Worm (Caenorhabditis elegans) whole organism, young adult: ENCODE measurements around the gene F11D5.1.

Experiments
- B0261.1 ChIP-seq: sonication (generic microtip); optimal IDR thresholded peaks from 2 replicates; lab custom pipeline; 2016; ENCODE audit warnings: mild to moderate bottlenecking, missing genetic modification characterization, moderate library complexity, missing compliant biosample characterization
- F23B12.7 ChIP-seq: sonication (generic microtip); optimal IDR thresholded peaks from 2 replicates; lab custom pipeline; 2017; ENCODE audit warnings: missing genetic modification characterization, mild to moderate bottlenecking, missing compliant biosample characterization, antibody characterized with exemption, moderate library complexity; ENCODE audit not compliant: insufficient read depth
- F49E8.2 ChIP-seq: sonication (generic microtip); optimal IDR thresholded peaks from 3 replicates; lab custom pipeline; 2017; ENCODE audit warnings: missing genetic modification characterization, mild to moderate bottlenecking, missing compliant biosample characterization, antibody characterized with exemption, moderate library complexity; ENCODE audit not compliant: insufficient read depth
- F55B11.4 ChIP-seq: sonication (generic microtip); optimal IDR thresholded peaks from 2 replicates; lab custom pipeline; 2016; ENCODE audit warnings: missing compliant biosample characterization, missing genetic modification characterization, borderline replicate concordance; ENCODE audit not compliant: insufficient read depth
- F57A8.1 ChIP-seq: fragments of 200-800 bp; sonication (Bioruptor generic); optimal IDR thresholded peaks from 2 replicates; lab custom pipeline; 2018; ENCODE audit warnings: mild to moderate bottlenecking, missing genetic modification characterization, moderate library complexity, missing compliant biosample characterization
- Y56A3A.18 ChIP-seq: fragments of 200-800 bp; sonication (Bioruptor generic); IDR thresholded peaks from 2 replicates; pipeline ENCODE4 v1.3.6; 2022; ENCODE audit warnings: missing genetic modification reagents, missing genetic modification characterization, missing compliant biosample characterization
- Y67H2A.10 ChIP-seq: fragments of 200-800 bp; sonication (Bioruptor generic); conservative IDR thresholded peaks from 2 replicates; pipeline ENCODE4 v1.3.6; 2022; ENCODE audit warnings: missing genetic modification reagents, missing genetic modification characterization, missing compliant biosample characterization
- Y95B8A.8 ChIP-seq: fragments of 200-800 bp; sonication (Bioruptor generic); IDR thresholded peaks from 2 replicates; pipeline ENCODE4 v1.3.6; 2022; ENCODE audit warnings: missing genetic modification reagents, missing genetic modification characterization, missing compliant biosample characterization
- ZK185.1 ChIP-seq: sonication (generic microtip); optimal IDR thresholded peaks from 2 replicates; lab custom pipeline; 2016; ENCODE audit warnings: mild to moderate bottlenecking, missing genetic modification characterization, missing compliant biosample characterization; ENCODE audit not compliant: poor library complexity, severe bottlenecking
- akir-1 ChIP-seq: fragments of 200-800 bp; sonication (Bioruptor generic); optimal IDR thresholded peaks from 2 replicates; lab custom pipeline; 2018; ENCODE audit warnings: mild to moderate bottlenecking, missing genetic modification characterization, moderate library complexity, missing compliant biosample characterization
- ama-1 ChIP-seq, 3 experiments: fragments of 150-350 bp in 1 of 3; sonication (generic microtip) in 2 of 3; optimal IDR thresholded peaks; 2 replicates each; lab custom pipeline; 2014 to 2018; ENCODE audit warnings: missing biosample characterization in 2 of 3, missing genetic modification characterization in 2 of 3, missing genetic modification reagents in 2 of 3
- aptf-3 ChIP-seq: fragments of 200-800 bp; sonication (Bioruptor generic); IDR thresholded peaks from 2 replicates; pipeline ENCODE4 v1.3.6; 2022; ENCODE audit warnings: missing genetic modification characterization, missing compliant biosample characterization
- ccch-3 ChIP-seq: fragments of 200-800 bp; sonication (Bioruptor generic); optimal IDR thresholded peaks from 2 replicates; lab custom pipeline; 2018; ENCODE audit warnings: mild to moderate bottlenecking, missing genetic modification characterization, missing compliant biosample characterization
- ceh-100 ChIP-seq: fragments of 200-800 bp; sonication (Bioruptor generic); IDR thresholded peaks from 2 replicates; pipeline ENCODE4 v1.3.6; 2022; ENCODE audit warnings: missing genetic modification reagents, missing genetic modification characterization, missing compliant biosample characterization
- ceh-40 ChIP-seq: fragments of 200-800 bp; sonication (Bioruptor generic); IDR thresholded peaks from 2 replicates; pipeline ENCODE4 v1.3.6; 2022; ENCODE audit warnings: missing genetic modification characterization, missing compliant biosample characterization
- ceh-79 ChIP-seq: sonication (generic microtip); optimal IDR thresholded peaks from 2 replicates; lab custom pipeline; 2017; ENCODE audit warnings: mild to moderate bottlenecking, missing genetic modification characterization, missing compliant biosample characterization
- chd-7 ChIP-seq: sonication (generic microtip); optimal IDR thresholded peaks from 2 replicates; lab custom pipeline; 2016; ENCODE audit warnings: mild to moderate bottlenecking, missing genetic modification characterization, moderate library complexity, missing compliant biosample characterization
- dpff-1 ChIP-seq: sonication (generic microtip); optimal IDR thresholded peaks from 2 replicates; lab custom pipeline; 2017; ENCODE audit warnings: mild to moderate bottlenecking, missing genetic modification characterization, missing compliant biosample characterization
- dpl-1 ChIP-seq: fragments of 150-350 bp; optimal IDR thresholded peaks from 2 replicates; lab custom pipeline; 2014; ENCODE audit warnings: missing biosample characterization, missing genetic modification reagents, missing genetic modification characterization
- efl-1 ChIP-seq: fragments of 150-350 bp; optimal IDR thresholded peaks from 2 replicates; lab custom pipeline; 2014; ENCODE audit warnings: missing biosample characterization, missing genetic modification reagents, missing genetic modification characterization
- egl-44 ChIP-seq: fragments of 200-800 bp; sonication (Bioruptor generic); IDR thresholded peaks from 2 replicates; pipeline ENCODE4 v1.3.6; 2022; ENCODE audit warnings: missing genetic modification reagents, missing genetic modification characterization, missing compliant biosample characterization
- gei-17 ChIP-seq: fragments of 200-800 bp; sonication (Bioruptor generic); optimal IDR thresholded peaks from 2 replicates; lab custom pipeline; 2018; ENCODE audit warnings: mild to moderate bottlenecking, missing genetic modification characterization, missing compliant biosample characterization
- him-1 ChIP-seq: sonication (generic microtip); optimal IDR thresholded peaks from 2 replicates; lab custom pipeline; 2016; ENCODE audit warnings: missing genotype, missing genetic modification reagents, missing genetic modification characterization, missing compliant biosample characterization
- hlh-26 ChIP-seq: fragments of 200-800 bp; sonication (Bioruptor generic); conservative IDR thresholded peaks from 2 replicates; pipeline ENCODE4 v1.3.6; 2022; ENCODE audit warnings: missing genetic modification reagents, missing genetic modification characterization, missing compliant biosample characterization
- hmg-20 ChIP-seq: fragments of 200-800 bp; sonication (Bioruptor generic); IDR thresholded peaks from 2 replicates; pipeline ENCODE4 v1.3.6; 2022; ENCODE audit warnings: missing genetic modification reagents, missing genetic modification characterization, missing compliant biosample characterization
- let-526 ChIP-seq: fragments of 200-800 bp; sonication (Bioruptor generic); IDR thresholded peaks from 2 replicates; pipeline ENCODE4 v1.3.6; 2022; ENCODE audit warnings: missing genetic modification reagents, missing genetic modification characterization, missing compliant biosample characterization
- let-607 ChIP-seq, 2 experiments: fragments of 200-800 bp in 1 of 2; sonication (Bioruptor generic) in 1 of 2; sonication (generic microtip) in 1 of 2; optimal IDR thresholded peaks; 2 replicates each; lab custom pipeline; 2016 to 2018; ENCODE audit warnings: mild to moderate bottlenecking in 2 of 2, missing compliant biosample characterization in 2 of 2, missing genetic modification characterization in 2 of 2, moderate library complexity in 2 of 2, missing genotype in 1 of 2
- lin-26 ChIP-seq: fragments of 200-800 bp; sonication (Bioruptor generic); IDR thresholded peaks from 2 replicates; pipeline ENCODE4 v1.3.6; 2022; ENCODE audit warnings: missing genetic modification reagents, missing genetic modification characterization, missing compliant biosample characterization
- lin-40 ChIP-seq: sonication (generic microtip); optimal IDR thresholded peaks from 2 replicates; lab custom pipeline; 2016; ENCODE audit warnings: missing genetic modification characterization, mild to moderate bottlenecking, missing compliant biosample characterization, missing genotype, missing genetic modification reagents
- lsy-27 ChIP-seq: sonication (generic microtip); optimal IDR thresholded peaks from 2 replicates; lab custom pipeline; 2017; ENCODE audit warnings: missing genetic modification characterization, mild to moderate bottlenecking, missing compliant biosample characterization, antibody characterized with exemption, missing genotype, borderline replicate concordance; ENCODE audit not compliant: insufficient read depth
- madf-10 ChIP-seq: sonication (generic microtip); optimal IDR thresholded peaks from 2 replicates; lab custom pipeline; 2016; ENCODE audit warnings: mild to moderate bottlenecking, missing genetic modification characterization, missing compliant biosample characterization
- nfya-2 ChIP-seq: fragments of 200-800 bp; sonication (Bioruptor generic); IDR thresholded peaks from 2 replicates; pipeline ENCODE4 v1.3.6; 2022; ENCODE audit warnings: missing genetic modification reagents, missing genetic modification characterization, missing compliant biosample characterization
- nfyb-1 ChIP-seq: fragments of 200-800 bp; sonication (Bioruptor generic); IDR thresholded peaks from 2 replicates; pipeline ENCODE4 v1.3.6; 2022; ENCODE audit warnings: missing genetic modification reagents, missing genetic modification characterization, missing compliant biosample characterization
- nhr-179 ChIP-seq: sonication (generic microtip); optimal IDR thresholded peaks from 2 replicates; lab custom pipeline; 2016; ENCODE audit warnings: mild to moderate bottlenecking, missing genetic modification characterization, missing compliant biosample characterization
- nhr-27 ChIP-seq: fragments of 200-800 bp; sonication (Bioruptor generic); optimal IDR thresholded peaks from 2 replicates; lab custom pipeline; 2018; ENCODE audit warnings: mild to moderate bottlenecking, missing genetic modification characterization, moderate library complexity, missing compliant biosample characterization
- repo-1 ChIP-seq: sonication (generic microtip); optimal IDR thresholded peaks from 2 replicates; lab custom pipeline; 2017; ENCODE audit warnings: mild to moderate bottlenecking, missing genetic modification characterization, missing compliant biosample characterization
- sdz-38 ChIP-seq: sonication (generic microtip); optimal IDR thresholded peaks from 2 replicates; lab custom pipeline; 2016; ENCODE audit warnings: missing genotype, missing genetic modification characterization, missing compliant biosample characterization
- sea-2 ChIP-seq: fragments of 200-800 bp; sonication (Bioruptor generic); IDR thresholded peaks from 2 replicates; pipeline ENCODE4 v1.3.6; 2022; ENCODE audit warnings: missing genetic modification characterization, missing compliant biosample characterization
- snpc-1.1 ChIP-seq: sonication (generic microtip); optimal IDR thresholded peaks from 2 replicates; lab custom pipeline; 2017; ENCODE audit warnings: missing genetic modification characterization, mild to moderate bottlenecking, missing compliant biosample characterization, antibody characterized with exemption, moderate library complexity, missing genotype, missing genetic modification reagents; ENCODE audit not compliant: insufficient read depth
- sptf-2 ChIP-seq: fragments of 200-800 bp; sonication (Bioruptor generic); optimal IDR thresholded peaks from 2 replicates; lab custom pipeline; 2018; ENCODE audit warnings: mild to moderate bottlenecking, missing genetic modification characterization, missing compliant biosample characterization
- tlf-1 ChIP-seq: fragments of 200-800 bp; sonication (Bioruptor generic); optimal IDR thresholded peaks from 2 replicates; lab custom pipeline; 2018; ENCODE audit warnings: mild to moderate bottlenecking, missing genetic modification characterization, missing compliant biosample characterization
- unc-130 ChIP-seq: sonication (generic microtip); optimal IDR thresholded peaks from 2 replicates; lab custom pipeline; 2016; ENCODE audit warnings: missing genetic modification reagents, missing genetic modification characterization, missing compliant biosample characterization
- xnd-1 ChIP-seq: sonication (generic microtip); optimal IDR thresholded peaks from 2 replicates; lab custom pipeline; 2016; ENCODE audit warnings: missing genotype, missing genetic modification reagents, missing genetic modification characterization, missing compliant biosample characterization
- zim-3 ChIP-seq: sonication (generic microtip); optimal IDR thresholded peaks from 2 replicates; lab custom pipeline; 2017; ENCODE audit warnings: mild to moderate bottlenecking, missing genetic modification characterization, moderate library complexity, missing compliant biosample characterization
- ztf-22 ChIP-seq: fragments of 200-800 bp; sonication (Bioruptor generic); optimal IDR thresholded peaks from 2 replicates; lab custom pipeline; 2018; ENCODE audit warnings: mild to moderate bottlenecking, missing genetic modification characterization, moderate library complexity, missing compliant biosample characterization
- ztf-26 ChIP-seq: sonication (generic microtip); optimal IDR thresholded peaks from 2 replicates; lab custom pipeline; 2017; ENCODE audit warnings: missing genetic modification characterization, missing compliant biosample characterization
- ztf-28 ChIP-seq: fragments of 200-800 bp; sonication (Bioruptor generic); IDR thresholded peaks from 2 replicates; pipeline ENCODE4 v1.3.6; 2022; ENCODE audit warnings: missing genetic modification reagents, missing genetic modification characterization, missing compliant biosample characterization

The F11D5.1 gene

ce11 chrX:3371264-3371663, 38.3 kb downstream of the F11D5.1 start (continued):
- TF ChIP-seq ZK185.1 (peak; percentile 83), tlf-1 (GFP tag; lab: Kevin White, UChicago) (peak; percentile 5), lsy-27 (peak; percentile 63), ceh-79 (tag; lab: Kevin White, UChicago) (peak; percentile 35), F49E8.2 (tag; lab: Kevin White, UChicago) (no peak), madf-10 (peak; percentile 79), repo-1 (tag; lab: Kevin White, UChicago) (peak; percentile 59), nhr-27 (tag; lab: Kevin White, UChicago) (peak; percentile 48), unc-130 (GFP tag; lab: Kevin White, UChicago) (peak; percentile 54), akir-1 (GFP tag; lab: Kevin White, UChicago) (peak; percentile 36), Y56A3A.18 (GFP tag; lab: Robert Waterston, UW) (peak; percentile 72; the same call in 1 of the 2 replicates), sdz-38 (tag; lab: Kevin White, UChicago) (no peak), hlh-26 (GFP tag; lab: Robert Waterston, UW) (no peak), nfyb-1 (GFP tag; lab: Robert Waterston, UW) (peak; percentile 90), sea-2 (GFP tag; lab: Robert Waterston, UW) (no peak), ztf-28 (GFP tag; lab: Robert Waterston, UW) (peak; percentile 28; the same call in 1 of the 2 replicates), Y95B8A.8 (peak; percentile 73), him-1 (tag; lab: Kevin White, UChicago) (peak; percentile 85), nhr-179 (tag; lab: Kevin White, UChicago) (peak; percentile 20), F57A8.1 (GFP tag; lab: Kevin White, UChicago) (peak; percentile 59), sptf-2 (no peak), egl-44 (GFP tag; lab: Robert Waterston, UW) (peak; percentile 75), Y67H2A.10 (GFP tag; lab: Robert Waterston, UW) (peak; percentile 65), F23B12.7 (tag; lab: Kevin White, UChicago) (peak; percentile 55), ztf-22 (GFP tag; lab: Kevin White, UChicago) (peak; percentile 38), lin-40 (tag; lab: Kevin White, UChicago) (peak; percentile 74), ztf-26 (tag; lab: Kevin White, UChicago) (peak; percentile 51), hmg-20 (GFP tag; lab: Robert Waterston, UW) (peak; percentile 85), let-526 (GFP tag; lab: Robert Waterston, UW) (no peak), ceh-40 (GFP tag; lab: Robert Waterston, UW) (peak; percentile 81; the same call in 1 of the 2 replicates), F55B11.4 (tag; lab: Kevin White, UChicago) (no peak), gei-17 (GFP tag; lab: Kevin White, UChicago) (peak; percentile 60), ama-1 (optimal IDR thresholded peaks at IDR 0.05; lab: Kevin White, UChicago) (no peak), ama-1 (GFP tag; optimal IDR thresholded peaks at IDR 0.05; lab: Kevin White, UChicago) (peak; percentile 75 to 90), snpc-1.1 (tag; lab: Kevin White, UChicago) (peak; percentile 41), aptf-3 (GFP tag; lab: Robert Waterston, UW) (peak; percentile 48; the same call in 1 of the 2 replicates), chd-7 (tag; lab: Kevin White, UChicago) (peak; percentile 78), lin-26 (GFP tag; lab: Robert Waterston, UW) (peak; percentile 93), xnd-1 (tag; lab: Kevin White, UChicago) (no peak), ccch-3 (GFP tag; lab: Kevin White, UChicago) (no peak), let-607 (tag; optimal IDR thresholded peaks at IDR 0.05; lab: Kevin White, UChicago) (peak; percentile 5 to 25), dpl-1 (no peak), zim-3 (tag; lab: Kevin White, UChicago) (peak; percentile 46), dpff-1 (no peak), nfya-2 (GFP tag; lab: Robert Waterston, UW) (no peak), efl-1 (GFP tag; lab: Kevin White, UChicago) (no peak), B0261.1 (tag; lab: Kevin White, UChicago) (peak; percentile 95), ceh-100 (GFP tag; lab: Robert Waterston, UW) (peak; percentile 44)
